Fruit fly (Drosophila melanogaster) whole organism, prepupa: Measurements from ENCODE around the gene CG15333.

Experiments
- CG10631 ChIP-seq: fragments of 200-800 bp; sonication (Bioruptor generic); optimal IDR thresholded peaks from 2 replicates; lab custom pipeline; 2016; ENCODE audit warnings: missing biosample characterization, missing genetic modification characterization
- CG15336 ChIP-seq: fragments of 200-800 bp; sonication (Bioruptor generic); IDR thresholded peaks from 2 replicates; pipeline ENCODE4 v1.3.6; 2022; ENCODE audit warnings: missing biosample characterization, missing genetic modification characterization
- CG1621 ChIP-seq: fragments of 200-800 bp; sonication (Bioruptor generic); optimal IDR thresholded peaks from 3 replicates; lab custom pipeline; 2018; ENCODE audit warnings: missing biosample characterization, mild to moderate bottlenecking, missing genetic modification characterization
- CG16779 ChIP-seq: fragments of 200-800 bp; sonication (Bioruptor generic); optimal IDR thresholded peaks from 3 replicates; lab custom pipeline; 2017; ENCODE audit warnings: missing biosample characterization, mild to moderate bottlenecking, missing genetic modification characterization
- CG3032 ChIP-seq: fragments of 200-800 bp; optimal IDR thresholded peaks from 2 replicates; lab custom pipeline; 2019; ENCODE audit warnings: missing biosample characterization, mild to moderate bottlenecking, missing genetic modification characterization, moderate library complexity
- CG34406 ChIP-seq: fragments of 200-800 bp; sonication (Bioruptor generic); optimal IDR thresholded peaks from 3 replicates; lab custom pipeline; 2016; ENCODE audit warnings: missing biosample characterization, missing genetic modification characterization
- CG3919 ChIP-seq: fragments of 200-800 bp; sonication (Bioruptor generic); optimal IDR thresholded peaks from 3 replicates; lab custom pipeline; 2016; ENCODE audit warnings: missing biosample characterization, missing genetic modification characterization
- CG4318 ChIP-seq: fragments of 200-800 bp; sonication (Bioruptor generic); optimal IDR thresholded peaks from 3 replicates; lab custom pipeline; 2017; ENCODE audit warnings: missing biosample characterization, mild to moderate bottlenecking, missing genetic modification characterization
- CG6163 ChIP-seq: fragments of 200-800 bp; sonication (Bioruptor generic); IDR thresholded peaks from 3 replicates; pipeline ENCODE4 v1.3.6; 2022; ENCODE audit warnings: missing biosample characterization, missing genetic modification characterization
- CG6792 ChIP-seq: fragments of 200-800 bp; sonication (Bioruptor generic); optimal IDR thresholded peaks from 3 replicates; lab custom pipeline; 2016; ENCODE audit warnings: missing biosample characterization, missing genetic modification characterization
- CG6808 ChIP-seq: fragments of 200-800 bp; sonication (Bioruptor generic); optimal IDR thresholded peaks from 3 replicates; lab custom pipeline; 2017; ENCODE audit warnings: missing biosample characterization, missing genetic modification characterization, mild to moderate bottlenecking, moderate library complexity, missing genetic modification reagents
- CG6854 ChIP-seq: fragments of 200-800 bp; sonication (Bioruptor generic); optimal IDR thresholded peaks from 2 replicates; lab custom pipeline; 2017; ENCODE audit warnings: missing biosample characterization, mild to moderate bottlenecking, missing genetic modification characterization
- CG7368 ChIP-seq: fragments of 200-800 bp; sonication (Bioruptor generic); optimal IDR thresholded peaks from 3 replicates; lab custom pipeline; 2016; ENCODE audit warnings: missing biosample characterization, missing genetic modification characterization
- CG8119 ChIP-seq: fragments of 200-800 bp; sonication (Bioruptor generic); IDR thresholded peaks from 3 replicates; pipeline ENCODE4 v1.3.6; 2022; ENCODE audit warnings: missing biosample characterization, missing genetic modification characterization
- CG9139 ChIP-seq: fragments of 200-800 bp; sonication (Bioruptor generic); optimal IDR thresholded peaks from 3 replicates; lab custom pipeline; 2017; ENCODE audit warnings: missing biosample characterization, mild to moderate bottlenecking, missing genetic modification characterization
- Eip75B ChIP-seq: fragments of 200-800 bp; sonication (Bioruptor generic); optimal IDR thresholded peaks from 3 replicates; lab custom pipeline; 2016; ENCODE audit warnings: missing biosample characterization, missing genetic modification characterization
- Eip78C ChIP-seq: fragments of 200-800 bp; sonication (Bioruptor generic); peaks from one replicate; lab custom pipeline; 2016; ENCODE audit warnings: missing biosample characterization, missing genetic modification characterization
- Ets21C ChIP-seq: fragments of 200-800 bp; sonication (Bioruptor generic); optimal IDR thresholded peaks from 3 replicates; lab custom pipeline; 2016; ENCODE audit warnings: missing biosample characterization, missing genetic modification characterization
- Hr38 ChIP-seq: sonication (Bioruptor generic); optimal IDR thresholded peaks from 2 replicates; lab custom pipeline; 2016; ENCODE audit warnings: missing biosample characterization, missing genetic modification characterization
- Hr4 ChIP-seq: fragments of 200-800 bp; sonication (Bioruptor generic); optimal IDR thresholded peaks from 3 replicates; lab custom pipeline; 2016; ENCODE audit warnings: missing biosample characterization, missing genetic modification characterization
- Lpt ChIP-seq: fragments of 200-800 bp; sonication (Bioruptor generic); optimal IDR thresholded peaks from 3 replicates; lab custom pipeline; 2016; ENCODE audit warnings: missing biosample characterization, missing genetic modification characterization
- Met ChIP-seq: fragments of 200-800 bp; sonication (Bioruptor generic); optimal IDR thresholded peaks from 3 replicates; lab custom pipeline; 2016; ENCODE audit warnings: missing biosample characterization, missing genetic modification characterization
- Sox14 ChIP-seq: fragments of 200-800 bp; sonication (Bioruptor generic); optimal IDR thresholded peaks from 3 replicates; lab custom pipeline; 2016; ENCODE audit warnings: missing biosample characterization, missing genetic modification characterization
- Sox15 ChIP-seq: fragments of 200-800 bp; sonication (Bioruptor generic); optimal IDR thresholded peaks from 3 replicates; lab custom pipeline; 2016; ENCODE audit warnings: missing biosample characterization, missing genetic modification characterization
- achi ChIP-seq: fragments of 200-800 bp; sonication (Bioruptor generic); optimal IDR thresholded peaks from 3 replicates; lab custom pipeline; 2016; ENCODE audit warnings: missing biosample characterization, missing genetic modification characterization
- cyc ChIP-seq: fragments of 200-800 bp; sonication (Bioruptor generic); optimal IDR thresholded peaks from 3 replicates; lab custom pipeline; 2016; ENCODE audit warnings: missing biosample characterization, missing genetic modification characterization
- dac ChIP-seq: fragments of 200-800 bp; sonication (Bioruptor generic); optimal IDR thresholded peaks from 2 replicates; lab custom pipeline; 2017; ENCODE audit warnings: missing biosample characterization, mild to moderate bottlenecking, missing genetic modification characterization
- dsx ChIP-seq: fragments of 200-800 bp; optimal IDR thresholded peaks from 3 replicates; lab custom pipeline; 2019; ENCODE audit warnings: missing biosample characterization, mild to moderate bottlenecking, missing genetic modification characterization, moderate library complexity; ENCODE audit not compliant: poor library complexity, severe bottlenecking
- eg ChIP-seq: fragments of 200-800 bp; sonication (Bioruptor generic); IDR thresholded peaks from 3 replicates; pipeline ENCODE4 v1.3.6; 2022; ENCODE audit warnings: missing biosample characterization, missing genetic modification characterization
- fd85E ChIP-seq: fragments of 200-800 bp; sonication (Bioruptor generic); optimal IDR thresholded peaks from 3 replicates; lab custom pipeline; 2016; ENCODE audit warnings: missing biosample characterization, missing genetic modification characterization
- fkh ChIP-seq: fragments of 200-800 bp; sonication (Bioruptor generic); optimal IDR thresholded peaks from 3 replicates; lab custom pipeline; 2017; ENCODE audit warnings: missing biosample characterization, mild to moderate bottlenecking, missing genetic modification characterization, moderate library complexity
- lz ChIP-seq: fragments of 200-800 bp; sonication (Bioruptor generic); optimal IDR thresholded peaks from 3 replicates; lab custom pipeline; 2016; ENCODE audit warnings: missing biosample characterization, missing genetic modification characterization
- net ChIP-seq: fragments of 200-800 bp; sonication (Bioruptor generic); optimal IDR thresholded peaks from 3 replicates; lab custom pipeline; 2016; ENCODE audit warnings: missing biosample characterization, missing genetic modification characterization
- ss ChIP-seq, 2 experiments: fragments of 200-800 bp; sonication (Bioruptor generic); optimal IDR thresholded peaks; 2 replicates in 1 of 2; 3 replicates in 1 of 2; lab custom pipeline; 2017 to 2018; ENCODE audit warnings: mild to moderate bottlenecking in 2 of 2, missing biosample characterization in 2 of 2, missing genetic modification characterization in 2 of 2, moderate library complexity in 1 of 2
- topi ChIP-seq: fragments of 200-800 bp; sonication (Bioruptor generic); optimal IDR thresholded peaks from 3 replicates; lab custom pipeline; 2016; ENCODE audit warnings: missing biosample characterization, missing genetic modification characterization
- vri ChIP-seq: fragments of 200-800 bp; sonication (Bioruptor generic); optimal IDR thresholded peaks from 3 replicates; lab custom pipeline; 2016; ENCODE audit warnings: missing biosample characterization, mild to moderate bottlenecking, missing genetic modification characterization

CG15333 gene

DNA sequence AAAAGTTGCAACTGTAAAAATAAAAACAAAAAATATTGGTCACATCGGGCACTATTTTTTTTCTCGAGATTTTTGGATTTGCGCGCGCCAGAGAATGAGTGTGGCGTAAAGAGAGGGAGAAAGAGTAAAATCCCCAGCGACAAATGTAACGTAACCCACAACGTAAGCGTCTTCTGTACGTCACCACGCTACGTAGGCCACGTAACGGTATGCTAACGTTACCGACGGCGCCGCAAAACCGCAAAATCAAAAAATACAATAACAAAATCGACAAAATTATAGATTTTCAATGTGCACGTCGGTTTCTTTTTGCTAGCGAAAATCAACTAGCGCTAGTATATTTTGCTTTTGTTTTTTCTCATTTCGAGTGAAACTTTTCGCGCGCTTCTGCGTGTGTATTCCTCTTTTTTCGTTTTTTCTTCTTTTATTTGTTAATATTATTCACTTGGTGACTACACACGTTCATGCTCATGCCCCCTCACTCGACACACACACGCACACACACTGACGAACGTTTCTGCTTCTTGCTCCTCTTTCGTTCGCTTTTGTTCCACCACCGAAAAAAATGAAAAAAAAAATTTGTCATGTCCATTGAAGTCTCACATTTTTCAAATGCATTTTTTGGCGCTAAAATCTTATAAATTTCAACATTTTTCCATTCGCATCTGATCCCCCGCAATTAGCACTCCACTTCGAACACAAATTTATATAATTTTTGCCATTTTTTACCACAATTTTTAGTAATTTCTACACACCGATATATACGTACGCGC lies 39.2 kb upstream of the CG15333 start (continued):
- TF ChIP-seq CG3919, result no peak
- TF ChIP-seq topi (GFP tag; lab: Kevin White, UChicago), result no peak
- TF ChIP-seq CG34406, result no peak
- TF ChIP-seq net, result no peak
- TF ChIP-seq eg, result no peak
- no peak for TF ChIP-seq CG10631 (GFP tag; lab: Kevin White, UChicago)
- peak; percentile 51 for TF ChIP-seq Sox14 (GFP tag; lab: Kevin White, UChicago)
- no peak for TF ChIP-seq dac (GFP tag; lab: Kevin White, UChicago)
- TF ChIP-seq CG8119, result 0 out of 3 replicates have a peak, but pooled peaks have one; percentile 37
- TF ChIP-seq lz (GFP tag; lab: Kevin White, UChicago), result no peak
- TF ChIP-seq dsx (GFP tag; lab: Kevin White, UChicago), result no peak
- TF ChIP-seq CG6808 (GFP tag; lab: Kevin White, UChicago), result no peak
- no peak for TF ChIP-seq Hr4 (GFP tag; lab: Kevin White, UChicago)
- no peak for TF ChIP-seq Ets21C (GFP tag; lab: Kevin White, UChicago)
- no peak for TF ChIP-seq CG6792

dm6 chrX:8059629-8060028 lies 38.5 kb upstream of the CG15333 start:
- TF ChIP-seq Lpt (GFP tag; lab: Kevin White, UChicago) (no peak), Eip75B (GFP tag; lab: Kevin White, UChicago) (no peak), cyc (no peak), lz (GFP tag; lab: Kevin White, UChicago) (no peak), fd85E (no peak), achi (no peak), CG6163 (0 out of 3 replicates have a peak, but pooled peaks have one; percentile 14), net (no peak)

DNA sequence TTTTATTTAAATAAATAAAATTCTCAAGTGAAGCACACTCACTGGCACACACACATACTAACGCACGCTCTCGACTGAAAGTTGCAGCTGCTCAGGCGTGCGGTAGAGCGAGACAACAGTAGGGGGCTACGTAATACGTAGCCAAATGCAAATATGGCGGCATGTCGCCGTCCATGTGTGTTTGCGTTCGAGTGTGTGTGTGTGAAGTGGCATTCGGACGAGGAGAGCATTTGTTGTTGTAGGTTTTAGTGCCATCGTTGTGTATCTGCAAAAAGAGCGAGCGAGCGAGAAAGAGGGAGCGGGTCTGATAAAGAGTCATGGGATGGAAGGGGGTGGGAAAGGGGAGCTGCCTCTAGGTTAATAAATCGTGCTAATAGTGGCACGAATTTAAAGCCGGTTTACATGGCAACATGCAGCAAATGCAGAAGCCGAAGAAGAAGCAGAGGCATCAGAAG lies 37.3 kb upstream of the CG15333 start:
- TF ChIP-seq ss (GFP tag; optimal IDR thresholded peaks at IDR 0.05; lab: Kevin White, UChicago), result peak; percentile 24 to 49
- no peak for TF ChIP-seq dac (GFP tag; lab: Kevin White, UChicago)
- TF ChIP-seq Eip78C (GFP tag; lab: Kevin White, UChicago), result peak; percentile 50
- no peak for TF ChIP-seq CG3032 (tag; lab: Kevin White, UChicago)
- no peak for TF ChIP-seq Hr38 (GFP tag; lab: Kevin White, UChicago)
- no peak for TF ChIP-seq achi
- TF ChIP-seq Sox14 (GFP tag; lab: Kevin White, UChicago), result peak; percentile 17
- TF ChIP-seq Lpt (GFP tag; lab: Kevin White, UChicago), result peak; percentile 30
- TF ChIP-seq lz (GFP tag; lab: Kevin White, UChicago), result no peak
- TF ChIP-seq CG6854 (GFP tag; lab: Kevin White, UChicago), result no peak
- no peak for TF ChIP-seq cyc
- TF ChIP-seq CG34406, result peak; percentile 19
- TF ChIP-seq Sox15 (GFP tag; lab: Kevin White, UChicago), result no peak
- TF ChIP-seq vri, result peak; percentile 85
- TF ChIP-seq CG3919, result no peak
- peak; percentile 37 for TF ChIP-seq CG15336 (GFP tag; lab: Robert Waterston, UW)
- no peak for TF ChIP-seq CG10631 (GFP tag; lab: Kevin White, UChicago)
- peak; percentile 24 for TF ChIP-seq CG1621 (tag; lab: Kevin White, UChicago)
- peak; percentile 12 for TF ChIP-seq Eip75B (GFP tag; lab: Kevin White, UChicago)
- no peak for TF ChIP-seq CG9139 (GFP tag; lab: Kevin White, UChicago)
- TF ChIP-seq eg, result peak; percentile 58; the same call in 2 of the 3 replicates
- TF ChIP-seq CG8119, result peak; percentile 62
- TF ChIP-seq fkh (GFP tag; lab: Kevin White, UChicago), result peak; percentile 96
- no peak for TF ChIP-seq CG16779 (tag; lab: Kevin White, UChicago)
- peak; percentile 67; the same call in 2 of the 3 replicates for TF ChIP-seq CG6163
- no peak for TF ChIP-seq CG4318 (GFP tag; lab: Kevin White, UChicago)
- no peak for TF ChIP-seq net
- no peak for TF ChIP-seq Met (GFP tag; lab: Kevin White, UChicago)
- no peak for TF ChIP-seq CG7368 (GFP tag; lab: Kevin White, UChicago)
- TF ChIP-seq, all 60 proteins: peak for 13
